Worm (Caenorhabditis elegans): ENCODE results near the gene C35A5.4.

C35A5.4 gene

ce11 chrV:10536095-10536691 is 39.4 kb downstream of the C35A5.4 start, which contains the start of gene ppm-1.A:
Gene ppm-1.A (minus strand): TSS chrV:10536388.
- TF ChIP-seq skn-1 (tag; optimal IDR thresholded peaks at IDR 0.05) (peak; percentile 8), unc-62 (GFP tag; optimal IDR thresholded peaks at IDR 0.05) (no peak), nhr-71 (tag; optimal IDR thresholded peaks at IDR 0.05) (peak; percentile 57), ama-1 (optimal IDR thresholded peaks at IDR 0.05) (peak; percentile 28), elt-3 (tag; optimal IDR thresholded peaks at IDR 0.05) (peak in 2 of 6 experiments; percentile 14 to 60), dpl-1 (GFP tag; optimal IDR thresholded peaks at IDR 0.05) (peak in 1 of 3 experiments; percentile 50), efl-3 (GFP tag; optimal IDR thresholded peaks at IDR 0.05) (no peak), fkh-10 (GFP tag; optimal IDR thresholded peaks at IDR 0.05) (no peak), blmp-1 (tag; optimal IDR thresholded peaks at IDR 0.05) (peak; percentile 73), unc-86 (tag; optimal IDR thresholded peaks at IDR 0.05) (no peak), pag-3 (tag; optimal IDR thresholded peaks at IDR 0.05; ENCODE audit: borderline replicate concordance, insufficient read depth) (no peak), efl-1 (optimal IDR thresholded peaks at IDR 0.05) (peak in 1 of 2 experiments; percentile 7), efl-1 (GFP tag; optimal IDR thresholded peaks at IDR 0.05 in 1 of 2) (peak in 1 of 2 experiments; percentile 83), nhr-85 (tag) (peak; percentile 60), lir-3 (tag; optimal IDR thresholded peaks at IDR 0.05; ENCODE audit: poor library complexity) (peak; percentile 10), lsy-2 (tag; optimal IDR thresholded peaks at IDR 0.05) (peak; percentile 1 to 28), hlh-4 (tag; optimal IDR thresholded peaks at IDR 0.05) (no peak), nhr-47 (tag; optimal IDR thresholded peaks at IDR 0.05) (no peak), nhr-20 (tag; optimal IDR thresholded peaks at IDR 0.05) (peak; percentile 70), rnt-1 (tag; optimal IDR thresholded peaks at IDR 0.05) (peak; percentile 1), nhr-19 (GFP tag; conservative IDR thresholded peaks at IDR 0.05) (no peak; the same call in 1 of the 2 replicates), mep-1 (tag; optimal IDR thresholded peaks at IDR 0.05) (peak; percentile 29), mdl-1 (tag; optimal IDR thresholded peaks at IDR 0.05) (peak in 1 of 2 experiments; percentile 22), lin-14 (GFP tag; optimal IDR thresholded peaks at IDR 0.05) (peak; percentile 54), snu-23 (GFP tag; optimal IDR thresholded peaks at IDR 0.05) (peak; percentile 45), lin-35 (GFP tag; optimal IDR thresholded peaks at IDR 0.05) (peak in 1 of 2 experiments; percentile 44)

DNA sequence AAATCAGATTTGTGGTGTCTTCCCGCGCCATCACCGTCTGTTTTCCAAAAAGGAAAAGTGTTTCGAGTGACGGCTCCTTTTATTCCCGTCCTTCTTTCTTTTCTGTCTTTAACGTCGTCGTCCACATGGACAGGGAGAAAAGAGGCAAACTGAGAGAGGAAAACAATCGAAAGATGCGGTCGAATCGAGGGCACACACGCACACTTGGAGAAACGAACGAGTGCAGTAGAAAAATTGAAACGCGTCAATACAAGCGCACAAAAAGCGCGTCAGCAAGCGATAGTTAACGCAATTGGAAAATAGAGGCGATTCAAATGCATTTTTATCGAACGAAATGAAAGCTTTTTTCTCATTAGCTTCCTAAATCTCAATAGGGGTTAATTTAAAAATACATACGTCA is 40.0 kb downstream of the C35A5.4 start:
- peak; percentile 47 for TF ChIP-seq ceh-90 (tag; optimal IDR thresholded peaks at IDR 0.05)
- TF ChIP-seq ama-1 (optimal IDR thresholded peaks at IDR 0.05): peak; percentile 84
- TF ChIP-seq nhr-12 (tag; optimal IDR thresholded peaks at IDR 0.05): no peak
- TF ChIP-seq grh-1 (GFP tag; IDR thresholded peaks at IDR 0.05): peak; percentile 92
- TF ChIP-seq fos-1 (tag; optimal IDR thresholded peaks at IDR 0.05): peak; percentile 92
- TF ChIP-seq snu-23 (GFP tag; optimal IDR thresholded peaks at IDR 0.05): peak; percentile 95
- no peak for TF ChIP-seq efl-3 (GFP tag; optimal IDR thresholded peaks at IDR 0.05)
- TF ChIP-seq ceh-82 (tag; optimal IDR thresholded peaks at IDR 0.05): peak; percentile 82 to 93 (median 86)
- peak; percentile 82 for TF ChIP-seq ceh-8 (GFP tag; optimal IDR thresholded peaks at IDR 0.05)
- TF ChIP-seq tbx-2 (tag; optimal IDR thresholded peaks at IDR 0.05): peak; percentile 95
- TF ChIP-seq lin-15B (tag; optimal IDR thresholded peaks at IDR 0.05): peak; percentile 79
- TF ChIP-seq zag-1 (tag; optimal IDR thresholded peaks at IDR 0.05): no peak
- TF ChIP-seq fkh-10 (GFP tag; optimal IDR thresholded peaks at IDR 0.05): peak; percentile 84
- TF ChIP-seq isw-1 (GFP tag; IDR thresholded peaks at IDR 0.05): peak; percentile 88
- TF ChIP-seq ztf-11 (tag; optimal IDR thresholded peaks at IDR 0.05): peak in 1 of 2 experiments; percentile 80
- peak; percentile 72 for TF ChIP-seq mef-2 (tag; optimal IDR thresholded peaks at IDR 0.05)
- no peak for TF ChIP-seq unc-98 (GFP tag; IDR thresholded peaks at IDR 0.05)
- TF ChIP-seq unc-62 (GFP tag; optimal IDR thresholded peaks at IDR 0.05): no peak
- peak; percentile 86 for TF ChIP-seq lir-3 (tag; optimal IDR thresholded peaks at IDR 0.05; ENCODE audit: poor library complexity)
- TF ChIP-seq nhr-28 (tag; optimal IDR thresholded peaks at IDR 0.05): no peak
- peak; percentile 93 for TF ChIP-seq nhr-90 (tag; optimal IDR thresholded peaks at IDR 0.05; ENCODE audit: poor library complexity)
- no peak for TF ChIP-seq Y116A8C.19 (tag; optimal IDR thresholded peaks at IDR 0.05; ENCODE audit: borderline replicate concordance)
- TF ChIP-seq sox-4 (tag; optimal IDR thresholded peaks at IDR 0.05): peak; percentile 79
- TF ChIP-seq unc-30 (tag; optimal IDR thresholded peaks at IDR 0.05): no peak
- peak; percentile 80 for TF ChIP-seq lin-13 (GFP tag; optimal IDR thresholded peaks at IDR 0.05)
- peak; percentile 69 for TF ChIP-seq C04F5.9 (tag; optimal IDR thresholded peaks at IDR 0.05)
- no peak for TF ChIP-seq pqm-1 (tag; optimal IDR thresholded peaks at IDR 0.05)
- TF ChIP-seq efl-1 (optimal IDR thresholded peaks at IDR 0.05): peak; percentile 82 to 98
- peak; percentile 96 to 100 for TF ChIP-seq efl-1 (GFP tag; optimal IDR thresholded peaks at IDR 0.05 in 1 of 2)
- TF ChIP-seq lsy-2 (tag; optimal IDR thresholded peaks at IDR 0.05): peak; percentile 93 to 95
- peak; percentile 88 for TF ChIP-seq snpc-4 (tag; optimal IDR thresholded peaks at IDR 0.05)
- peak; percentile 89 for TF ChIP-seq aly-2 (tag; optimal IDR thresholded peaks at IDR 0.05)
- peak; percentile 91 for TF ChIP-seq fkh-8 (tag; optimal IDR thresholded peaks at IDR 0.05)
- TF ChIP-seq elt-3 (tag; optimal IDR thresholded peaks at IDR 0.05): peak in 3 of 6 experiments; percentile 78 to 84 (median 78)

All from whole organism, L1 larva.